Fruit fly (Drosophila melanogaster): ENCODE measurements around the gene CG42613.
A peak's percentile ranks its signal among the peaks of the same experiment; 100 is the strongest.

Gene CG42613

DNA sequence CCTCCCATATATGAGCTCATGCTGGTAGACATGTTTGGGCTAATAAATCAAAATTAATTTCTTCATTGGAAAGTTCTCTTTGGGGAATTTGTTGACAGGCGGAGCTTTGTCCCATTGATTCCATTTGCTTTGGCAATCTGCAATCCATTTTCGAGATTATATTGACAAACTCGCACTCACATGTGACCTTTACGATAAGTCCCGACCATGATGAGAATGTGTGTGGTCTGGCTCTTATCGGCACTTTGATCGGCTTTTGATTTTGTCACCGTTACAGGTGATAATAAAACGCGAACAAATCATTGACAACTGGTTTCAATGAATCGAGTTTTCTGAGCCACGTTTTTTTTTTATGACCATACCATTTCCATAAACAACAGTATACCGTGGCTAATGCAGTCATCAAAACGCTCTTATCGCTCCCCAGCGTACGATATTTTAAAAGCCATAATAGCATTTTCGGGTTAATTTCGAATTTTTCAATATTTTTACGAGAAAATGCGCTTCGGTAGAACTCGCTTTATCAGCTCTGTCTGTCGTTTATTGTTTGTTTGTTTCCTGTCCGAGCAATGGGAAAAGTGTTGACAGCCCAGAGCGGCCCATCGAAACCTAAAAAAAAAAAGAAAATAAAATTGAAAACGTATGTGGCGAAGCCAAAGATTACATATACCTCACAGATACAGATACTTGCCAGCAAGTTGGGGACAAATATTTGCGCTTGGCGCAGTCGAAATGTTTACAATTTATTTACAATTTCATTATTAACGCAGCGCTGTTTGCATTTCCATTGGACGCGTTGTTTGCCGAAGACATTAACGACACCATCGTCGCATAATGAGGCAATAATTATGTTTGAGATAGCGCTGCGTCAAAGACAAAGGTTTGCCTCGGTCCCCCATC is 68.6 kb downstream of the CG42613 start (continued):
- TF ChIP-seq CG2678 (tag; optimal IDR thresholded peaks at IDR 0.05): peak; percentile 70
- TF ChIP-seq CG8478 (optimal IDR thresholded peaks at IDR 0.05): no peak
- TF ChIP-seq dimm (GFP tag; IDR thresholded peaks at IDR 0.05): peak; percentile 28; the same call in 1 of the 2 replicates
- TF ChIP-seq CG1602 (GFP tag; optimal IDR thresholded peaks at IDR 0.05): peak; percentile 56
- TF ChIP-seq CG3847 (GFP tag; IDR thresholded peaks at IDR 0.05): peak; percentile 33; the same call in 1 of the 2 replicates
- TF ChIP-seq Gug (GFP tag; IDR thresholded peaks at IDR 0.05): no peak
- no peak for TF ChIP-seq Oaz (GFP tag; IDR thresholded peaks at IDR 0.05)
- TF ChIP-seq CG9797 (GFP tag; optimal IDR thresholded peaks at IDR 0.05): peak; percentile 10
- peak; percentile 68 for TF ChIP-seq nau (GFP tag; optimal IDR thresholded peaks at IDR 0.05)
- no peak for TF ChIP-seq al (GFP tag; IDR thresholded peaks at IDR 0.05)
- TF ChIP-seq Myb (GFP tag; optimal IDR thresholded peaks at IDR 0.05): no peak
- TF ChIP-seq sob (GFP tag; IDR thresholded peaks at IDR 0.05): no peak
- peak; percentile 49; the same call in 1 of the 2 replicates for TF ChIP-seq Atf6 (GFP tag; IDR thresholded peaks at IDR 0.05)
- peak; percentile 82 for TF ChIP-seq CG16863 (GFP tag; optimal IDR thresholded peaks at IDR 0.05)
- no peak for TF ChIP-seq CG3995 (GFP tag; optimal IDR thresholded peaks at IDR 0.05)
- peak; percentile 77 for TF ChIP-seq NC2β (GFP tag; optimal IDR thresholded peaks at IDR 0.05)
- no peak for TF ChIP-seq CG3281 (GFP tag; optimal IDR thresholded peaks at IDR 0.05)
- no peak for TF ChIP-seq CG1792 (GFP tag; optimal IDR thresholded peaks at IDR 0.05)
- peak; percentile 48 for TF ChIP-seq chn (GFP tag; optimal IDR thresholded peaks at IDR 0.05)
- no peak for TF ChIP-seq CG4328 (GFP tag; optimal IDR thresholded peaks at IDR 0.05)
- no peak for TF ChIP-seq CG16779 (GFP tag; IDR thresholded peaks at IDR 0.05)
- peak; percentile 93 for TF ChIP-seq CG12236 (GFP tag; optimal IDR thresholded peaks at IDR 0.05)
- no peak for TF ChIP-seq CG7963 (GFP tag; IDR thresholded peaks at IDR 0.05; ENCODE audit: partially characterized antibody)
- no peak for TF ChIP-seq CG34224 (GFP tag; IDR thresholded peaks at IDR 0.05; ENCODE audit: partially characterized antibody)
- TF ChIP-seq C15 (GFP tag; IDR thresholded peaks at IDR 0.05): no peak
- TF ChIP-seq Awh (GFP tag; IDR thresholded peaks at IDR 0.05): peak; percentile 94
- peak; percentile 61; the same call in 1 of the 2 replicates for TF ChIP-seq E2f2 (GFP tag; IDR thresholded peaks at IDR 0.05)
- TF ChIP-seq crol (GFP tag; IDR thresholded peaks at IDR 0.05): no peak
- no peak for TF ChIP-seq NK7.1 (GFP tag; optimal IDR thresholded peaks at IDR 0.05)
- TF ChIP-seq CG17328 (GFP tag; IDR thresholded peaks at IDR 0.05): peak; percentile 85
- no peak for TF ChIP-seq Dfd (GFP tag; optimal IDR thresholded peaks at IDR 0.05)
- TF ChIP-seq tx (GFP tag; optimal IDR thresholded peaks at IDR 0.05): peak; percentile 8
- TF ChIP-seq sisA (GFP tag; IDR thresholded peaks at IDR 0.05): no peak
- no peak for TF ChIP-seq sima (GFP tag; optimal IDR thresholded peaks at IDR 0.05)
- TF ChIP-seq CG8765 (GFP tag; IDR thresholded peaks at IDR 0.05): no peak
- TF ChIP-seq CG13624 (GFP tag; optimal IDR thresholded peaks at IDR 0.05): no peak
- peak; percentile 37 for TF ChIP-seq CG7786 (GFP tag; optimal IDR thresholded peaks at IDR 0.05)
- no peak for TF ChIP-seq Drgx (GFP tag; IDR thresholded peaks at IDR 0.05)
- peak; percentile 56 for TF ChIP-seq CG12744 (GFP tag; optimal IDR thresholded peaks at IDR 0.05)
- no peak for TF ChIP-seq bbx (GFP tag; IDR thresholded peaks at IDR 0.05; ENCODE audit: partially characterized antibody)
- TF ChIP-seq TFAM (GFP tag; optimal IDR thresholded peaks at IDR 0.05): no peak
- peak; percentile 64 for TF ChIP-seq zfh1 (GFP tag; IDR thresholded peaks at IDR 0.05)
- peak; percentile 73 for TF ChIP-seq cato (GFP tag; optimal IDR thresholded peaks at IDR 0.05; ENCODE audit: borderline replicate concordance)
- no peak for TF ChIP-seq knrl (GFP tag; IDR thresholded peaks at IDR 0.05; ENCODE audit: partially characterized antibody)
- TF ChIP-seq NfI (GFP tag; optimal IDR thresholded peaks at IDR 0.05): peak; percentile 55
- peak; percentile 95 for TF ChIP-seq Kr (GFP tag; optimal IDR thresholded peaks at IDR 0.05)
- peak; percentile 71 for TF ChIP-seq CG12391 (tag; optimal IDR thresholded peaks at IDR 0.05)
- TF ChIP-seq Tbp (GFP tag; optimal IDR thresholded peaks at IDR 0.05): no peak
- no peak for TF ChIP-seq CG2889 (GFP tag; IDR thresholded peaks at IDR 0.05)
- 0 out of 2 replicates have a peak, but pooled peaks have one; percentile 12 for TF ChIP-seq CG14441 (GFP tag; IDR thresholded peaks at IDR 0.05)
- peak; percentile 86 for TF ChIP-seq CG12299 (tag; optimal IDR thresholded peaks at IDR 0.05)
